Fruit fly (Drosophila melanogaster) whole organism, embryonic: ENCODE results near the gene Ns1.

ENCODE experiments used
- Ada2b ChIP-seq: fragments of 200-800 bp; sonication (Bioruptor generic); IDR thresholded peaks from 2 replicates; pipeline ENCODE4 v1.3.6; 2022; ENCODE audit warnings: missing biosample characterization, missing genetic modification characterization
- Awh ChIP-seq: fragments of 200-800 bp; sonication (Bioruptor generic); IDR thresholded peaks from 2 replicates; pipeline ENCODE4, ENCODE4 v1.3.6; 2022; ENCODE audit warnings: missing biosample characterization, missing genetic modification characterization
- BEAF-32 ChIP-seq: fragments of 200-800 bp; sonication (Bioruptor generic); optimal IDR thresholded peaks from 3 replicates; lab custom pipeline; 2017; ENCODE audit warnings: missing biosample characterization, missing genetic modification characterization, mild to moderate bottlenecking, moderate library complexity, missing genetic modification reagents
- CG11085 ChIP-seq: fragments of 200-800 bp; sonication (Bioruptor generic); IDR thresholded peaks from 2 replicates; pipeline ENCODE4 v1.3.6; 2022; ENCODE audit warnings: missing biosample characterization, missing genetic modification characterization
- CG12942 ChIP-seq: fragments of 200-800 bp; sonication (Bioruptor generic); optimal IDR thresholded peaks from 3 replicates; lab custom pipeline; 2016; ENCODE audit warnings: missing biosample characterization, missing genetic modification characterization
- CG13775 ChIP-seq: fragments of 200-800 bp; sonication (Bioruptor generic); optimal IDR thresholded peaks from 3 replicates; lab custom pipeline; 2017; ENCODE audit warnings: missing biosample characterization, mild to moderate bottlenecking, missing genetic modification characterization
- CG15269 ChIP-seq: fragments of 200-800 bp; sonication (Bioruptor generic); optimal IDR thresholded peaks from 2 replicates; lab custom pipeline; 2018; ENCODE audit warnings: missing biosample characterization, mild to moderate bottlenecking, missing genetic modification characterization, moderate library complexity
- CG1602 ChIP-seq: fragments of 200-800 bp; sonication (Bioruptor generic); optimal IDR thresholded peaks from 3 replicates; lab custom pipeline; 2016; ENCODE audit warnings: missing biosample characterization, missing genetic modification characterization
- CG18262 ChIP-seq: fragments of 200-800 bp; optimal IDR thresholded peaks from 3 replicates; lab custom pipeline; 2019; ENCODE audit warnings: missing biosample characterization, mild to moderate bottlenecking, missing genetic modification characterization, moderate library complexity
- CG2129 ChIP-seq: fragments of 200-800 bp; sonication (Bioruptor generic); IDR thresholded peaks from 2 replicates; pipeline ENCODE4 v1.3.6; 2022; ENCODE audit warnings: missing biosample characterization, missing genetic modification characterization; ENCODE audit not compliant: partially characterized antibody
- CG30431 ChIP-seq: fragments of 200-800 bp; sonication (Bioruptor generic); optimal IDR thresholded peaks from 2 replicates; lab custom pipeline; 2017; ENCODE audit warnings: missing biosample characterization, missing genetic modification characterization
- CG3281 ChIP-seq: fragments of 200-800 bp; sonication (Bioruptor generic); optimal IDR thresholded peaks from 3 replicates; lab custom pipeline; 2017; ENCODE audit warnings: missing biosample characterization, mild to moderate bottlenecking, missing genetic modification characterization
- CG33213 ChIP-seq: fragments of 200-800 bp; sonication (Bioruptor generic); optimal IDR thresholded peaks from 3 replicates; lab custom pipeline; 2016; ENCODE audit warnings: missing biosample characterization, missing genetic modification characterization
- CG3407 ChIP-seq: fragments of 200-800 bp; sonication (Bioruptor generic); optimal IDR thresholded peaks from 2 replicates; lab custom pipeline; 2018; ENCODE audit warnings: missing biosample characterization, mild to moderate bottlenecking, missing genetic modification characterization
- CG34224 ChIP-seq: fragments of 200-800 bp; sonication (Bioruptor generic); IDR thresholded peaks from 3 replicates; pipeline ENCODE4 v1.3.6; 2022; ENCODE audit warnings: missing biosample characterization, missing genetic modification characterization; ENCODE audit not compliant: partially characterized antibody
- CG4360 ChIP-seq: fragments of 200-800 bp; sonication (Bioruptor generic); IDR thresholded peaks from 2 replicates; pipeline ENCODE4 v1.3.6; 2022; ENCODE audit warnings: missing biosample characterization, missing genetic modification characterization
- CG6683 ChIP-seq: fragments of 200-800 bp; sonication (Bioruptor generic); optimal IDR thresholded peaks from 2 replicates; lab custom pipeline; 2017; ENCODE audit warnings: missing biosample characterization, mild to moderate bottlenecking, missing genetic modification characterization, missing genetic modification reagents
- CG7786 ChIP-seq: fragments of 200-800 bp; sonication (Bioruptor generic); optimal IDR thresholded peaks from 2 replicates; lab custom pipeline; 2016; ENCODE audit warnings: missing biosample characterization, missing genetic modification characterization
- CG8290 ChIP-seq, 3 experiments: fragments of 200-800 bp; sonication (Bioruptor generic); optimal IDR thresholded peaks; 2 replicates each; lab custom pipeline; 2016 to 2019; ENCODE audit warnings: missing biosample characterization in 3 of 3, missing genetic modification characterization in 3 of 3, mild to moderate bottlenecking in 2 of 3, moderate library complexity in 1 of 3
- Dll ChIP-seq: fragments of 200-800 bp; sonication (Bioruptor generic); IDR thresholded peaks from 4 replicates; pipeline ENCODE4 v1.3.6; 2022; ENCODE audit warnings: missing biosample characterization, missing genetic modification characterization; ENCODE audit not compliant: partially characterized antibody
- E2f2 ChIP-seq: fragments of 200-800 bp; sonication (Bioruptor generic); IDR thresholded peaks from 2 replicates; pipeline ENCODE4 v1.3.6; 2022; ENCODE audit warnings: missing biosample characterization, missing genetic modification characterization
- Gsc ChIP-seq: fragments of 200-800 bp; sonication (Bioruptor generic); IDR thresholded peaks from 2 replicates; pipeline ENCODE4 v1.3.6; 2022; ENCODE audit warnings: missing biosample characterization, missing genetic modification characterization
- HLH3B ChIP-seq: fragments of 200-800 bp; sonication (Bioruptor generic); IDR thresholded peaks from 2 replicates; pipeline ENCODE4 v1.3.6; 2022; ENCODE audit warnings: missing biosample characterization, missing genetic modification characterization
- Poxn ChIP-seq: fragments of 200-800 bp; sonication (Bioruptor generic); IDR thresholded peaks from 2 replicates; pipeline ENCODE4 v1.3.6; 2022; ENCODE audit warnings: missing biosample characterization, missing genetic modification characterization
- YL-1 ChIP-seq: fragments of 200-800 bp; sonication (Bioruptor generic); optimal IDR thresholded peaks from 3 replicates; lab custom pipeline; 2017; ENCODE audit warnings: missing biosample characterization, mild to moderate bottlenecking, missing genetic modification characterization
- az2 ChIP-seq: fragments of 200-800 bp; sonication (Bioruptor generic); optimal IDR thresholded peaks from 3 replicates; lab custom pipeline; 2016; ENCODE audit warnings: missing biosample characterization, missing genetic modification characterization
- bab2 ChIP-seq: fragments of 200-800 bp; sonication (Bioruptor generic); optimal IDR thresholded peaks from 2 replicates; lab custom pipeline; 2016; ENCODE audit warnings: missing biosample characterization, missing genetic modification characterization
- bbx ChIP-seq: fragments of 200-800 bp; sonication (Bioruptor generic); IDR thresholded peaks from 2 replicates; pipeline ENCODE4 v1.3.6; 2022; ENCODE audit warnings: missing biosample characterization, missing genetic modification characterization; ENCODE audit not compliant: partially characterized antibody
- br ChIP-seq: fragments of >200 bp; optimal IDR thresholded peaks from 2 replicates; lab custom pipeline; 2017
- btn ChIP-seq: fragments of 200-800 bp; sonication (Bioruptor generic); optimal IDR thresholded peaks from 2 replicates; lab custom pipeline; 2016; ENCODE audit warnings: missing biosample characterization, missing genetic modification characterization
- caup ChIP-seq: fragments of 200-800 bp; sonication (Bioruptor generic); optimal IDR thresholded peaks from 3 replicates; lab custom pipeline; 2017; ENCODE audit warnings: missing biosample characterization, mild to moderate bottlenecking, missing genetic modification characterization, moderate library complexity; ENCODE audit not compliant: severe bottlenecking
- da ChIP-seq: fragments of 200-800 bp; sonication (Bioruptor generic); optimal IDR thresholded peaks from 2 replicates; lab custom pipeline; 2016; ENCODE audit warnings: missing biosample characterization, missing genetic modification characterization
- emc ChIP-seq: fragments of 200-800 bp; sonication (Bioruptor generic); optimal IDR thresholded peaks from 2 replicates; lab custom pipeline; 2016; ENCODE audit warnings: missing biosample characterization, missing genetic modification characterization
- fd64A ChIP-seq: fragments of 200-800 bp; sonication (Bioruptor generic); optimal IDR thresholded peaks from 3 replicates; lab custom pipeline; 2018; ENCODE audit warnings: missing biosample characterization, mild to moderate bottlenecking, missing genetic modification characterization
- gce ChIP-seq: fragments of 200-800 bp; sonication (Bioruptor generic); IDR thresholded peaks from 3 replicates; pipeline ENCODE4 v1.3.6; 2022; ENCODE audit warnings: missing biosample characterization, missing genetic modification characterization
- gem ChIP-seq: fragments of 200-800 bp; sonication (Bioruptor generic); optimal IDR thresholded peaks from 2 replicates; lab custom pipeline; 2019; ENCODE audit warnings: missing biosample characterization, mild to moderate bottlenecking, missing genetic modification characterization, moderate library complexity
- gfzf ChIP-seq: fragments of 200-800 bp; sonication (Bioruptor generic); optimal IDR thresholded peaks from 2 replicates; lab custom pipeline; 2016; ENCODE audit warnings: missing biosample characterization, mild to moderate bottlenecking, missing genetic modification characterization, moderate library complexity
- gsb-n ChIP-seq: fragments of 200-800 bp; sonication (Bioruptor generic); optimal IDR thresholded peaks from 3 replicates; lab custom pipeline; 2018; ENCODE audit warnings: missing biosample characterization, mild to moderate bottlenecking, missing genetic modification characterization
- hkb ChIP-seq, 2 experiments: fragments of 200-800 bp in 1 of 2; fragments of >200 bp in 1 of 2; sonication (Bioruptor generic) in 1 of 2; IDR thresholded peaks in 1 of 2; optimal IDR thresholded peaks in 1 of 2; 2 replicates each; pipeline versions ENCODE4 v1.3.6 to Lab custom; 2017 to 2022; ENCODE audit warnings: missing biosample characterization in 1 of 2, missing genetic modification characterization in 1 of 2
- phol ChIP-seq: fragments of 200-800 bp; sonication (Bioruptor generic); optimal IDR thresholded peaks from 3 replicates; lab custom pipeline; 2018; ENCODE audit warnings: missing biosample characterization, mild to moderate bottlenecking, missing genetic modification characterization, moderate library complexity
- salm ChIP-seq: fragments of 200-800 bp; sonication (Bioruptor generic); optimal IDR thresholded peaks from 2 replicates; lab custom pipeline; 2018; ENCODE audit warnings: missing biosample characterization, mild to moderate bottlenecking, missing genetic modification characterization
- sc ChIP-seq, 3 experiments: fragments of >200 bp in 2 of 3; fragments of 200-800 bp in 1 of 3; sonication (Bioruptor generic) in 1 of 3; optimal IDR thresholded peaks; 2 replicates in 2 of 3; 3 replicates in 1 of 3; lab custom pipeline; 2017; ENCODE audit warnings: mild to moderate bottlenecking in 1 of 3, missing biosample characterization in 1 of 3, missing genetic modification characterization in 1 of 3, missing genetic modification reagents in 1 of 3
- tll ChIP-seq, 2 experiments: fragments of 200-800 bp in 1 of 2; fragments of >200 bp in 1 of 2; sonication (Bioruptor generic) in 1 of 2; optimal IDR thresholded peaks; 2 replicates each; lab custom pipeline; 2017 to 2019; ENCODE audit warnings: missing biosample characterization in 2 of 2, missing genetic modification characterization in 2 of 2, mild to moderate bottlenecking in 1 of 2, moderate library complexity in 1 of 2
- tx ChIP-seq: fragments of 200-800 bp; sonication (Bioruptor generic); optimal IDR thresholded peaks from 2 replicates; lab custom pipeline; 2016; ENCODE audit warnings: missing biosample characterization, missing genetic modification characterization
- vfl ChIP-seq: fragments of 200-800 bp; sonication (Bioruptor generic); optimal IDR thresholded peaks from 2 replicates; lab custom pipeline; 2016; ENCODE audit warnings: missing biosample characterization, missing genetic modification characterization
- vnd ChIP-seq: fragments of 200-800 bp; sonication (Bioruptor generic); IDR thresholded peaks from 3 replicates; pipeline ENCODE4 v1.3.6; 2022; ENCODE audit warnings: missing biosample characterization, missing genetic modification characterization; ENCODE audit not compliant: partially characterized antibody

The Ns1 gene

dm6 chr3R:17080666-17081358 lies 8.3 kb upstream of the Ns1 start (continued):
- TF ChIP-seq CG4360 (GFP tag; lab: Robert Waterston, UW) = peak; percentile 69
- TF ChIP-seq CG11085 (GFP tag; lab: Robert Waterston, UW) = peak; percentile 69
- TF ChIP-seq btn (GFP tag; lab: Kevin White, UChicago) = peak; percentile 71
- peak; percentile 96 for TF ChIP-seq salm (tag; lab: Kevin White, UChicago)
- TF ChIP-seq, all 482 proteins: peak for 418

dm6 chr3R:17079859-17080255 lies 7.4 kb upstream of the Ns1 start, which contains the start of the genes Keap1 and kuk:
Keap1 (minus strand) TSS chr3R:17079945.
kuk (plus strand) TSS chr3R:17080244.
- TF ChIP-seq gfzf (GFP tag; lab: Kevin White, UChicago) (peak; percentile 94), bab2 (GFP tag; lab: Kevin White, UChicago) (peak; percentile 57), vfl (peak; percentile 24), hkb (optimal IDR thresholded peaks at IDR 0.05; lab: Kevin White, UChicago) (peak; percentile 85), hkb (GFP tag; IDR thresholded peaks at IDR 0.05; lab: Robert Waterston, UW) (peak; percentile 7; the same call in 1 of the 2 replicates), Awh (no peak), tll (GFP tag; optimal IDR thresholded peaks at IDR 0.05; lab: Kevin White, UChicago) (no peak), phol (peak; percentile 25), Gsc (GFP tag; lab: Robert Waterston, UW) (no peak), CG34224 (peak; percentile 53), CG7786 (peak; percentile 51), CG8290 (GFP tag; optimal IDR thresholded peaks at IDR 0.05; lab: Kevin White, UChicago) (no peak), CG8290 (tag; optimal IDR thresholded peaks at IDR 0.05; lab: Kevin White, UChicago) (peak in 1 of 2 experiments; percentile 57), HLH3B (GFP tag; lab: Robert Waterston, UW) (no peak), BEAF-32 (GFP tag; lab: Kevin White, UChicago) (peak; percentile 95), gsb-n (tag; lab: Kevin White, UChicago) (peak; percentile 56), caup (peak; percentile 59), CG15269 (tag; lab: Kevin White, UChicago) (peak; percentile 29), Dll (peak; percentile 91), E2f2 (peak; percentile 64), CG3281 (no peak), CG3407 (peak; percentile 36), tx (GFP tag; lab: Kevin White, UChicago) (peak; percentile 51), Poxn (GFP tag; lab: Robert Waterston, UW) (no peak), fd64A (GFP tag; lab: Kevin White, UChicago) (no peak), da (GFP tag; lab: Kevin White, UChicago) (peak; percentile 3), gce (GFP tag; lab: Robert Waterston, UW) (no peak), br (lab: Kevin White, UChicago) (no peak), YL-1 (GFP tag; lab: Kevin White, UChicago) (no peak), vnd (peak; percentile 70), CG2129 (GFP tag; lab: Robert Waterston, UW) (peak; percentile 66), CG18262 (tag; lab: Kevin White, UChicago) (no peak), CG33213 (peak; percentile 77), az2 (GFP tag; lab: Kevin White, UChicago) (peak; percentile 50), CG13775 (GFP tag; lab: Kevin White, UChicago) (peak; percentile 53), CG12942 (GFP tag; lab: Kevin White, UChicago) (peak; percentile 57), CG1602 (GFP tag; lab: Kevin White, UChicago) (peak; percentile 59), CG30431 (GFP tag; lab: Kevin White, UChicago) (no peak), Ada2b (peak; percentile 37; the same call in 1 of the 2 replicates), CG6683 (GFP tag; lab: Kevin White, UChicago) (no peak), emc (GFP tag; lab: Kevin White, UChicago) (peak; percentile 62), gem (tag; lab: Kevin White, UChicago) (peak; percentile 61), sc (optimal IDR thresholded peaks at IDR 0.05; lab: Kevin White, UChicago) (no peak), sc (GFP tag; optimal IDR thresholded peaks at IDR 0.05; lab: Kevin White, UChicago) (no peak), bbx (peak; percentile 77)
